Worm (Caenorhabditis elegans) whole organism, L4 larva: ENCODE results near the gene xpo-3.

Experiments
- ceh-82 ChIP-seq: sonication (generic microtip); optimal IDR thresholded peaks from 2 replicates; lab custom pipeline; 2017; ENCODE audit warnings: missing biosample characterization, missing genetic modification characterization
- ces-1 ChIP-seq: fragments of 150-350 bp; sonication (generic microtip); optimal IDR thresholded peaks from 4 replicates; lab custom pipeline; 2014; ENCODE audit warnings: missing biosample characterization, missing genetic modification reagents, missing genetic modification characterization
- dpl-1 ChIP-seq: fragments of 150-350 bp; optimal IDR thresholded peaks from 2 replicates; lab custom pipeline; 2014; ENCODE audit warnings: missing biosample characterization, missing genetic modification reagents, missing genetic modification characterization
- egl-27 ChIP-seq: sonication (generic microtip); optimal IDR thresholded peaks from 3 replicates; lab custom pipeline; 2017; ENCODE audit warnings: missing biosample characterization, missing genetic modification reagents, missing genetic modification characterization
- lin-15B ChIP-seq: fragments of 150-350 bp; sonication (generic microtip); optimal IDR thresholded peaks from 3 replicates; lab custom pipeline; 2014; ENCODE audit warnings: missing biosample characterization, missing genetic modification characterization
- madf-5 ChIP-seq, 2 experiments: fragments of 200-800 bp; sonication (Bioruptor generic); IDR thresholded peaks; 2 replicates each; pipeline ENCODE4 v1.3.6; 2022; ENCODE audit warnings: missing compliant biosample characterization in 2 of 2, missing genetic modification characterization in 2 of 2
- nhr-25 ChIP-seq: sonication (generic microtip); optimal IDR thresholded peaks from 2 replicates; lab custom pipeline; 2017; ENCODE audit warnings: missing genetic modification characterization, mild to moderate bottlenecking, missing compliant biosample characterization, antibody characterized with exemption, moderate library complexity, borderline replicate concordance; ENCODE audit not compliant: insufficient read depth
- nhr-48 ChIP-seq: sonication (generic microtip); optimal IDR thresholded peaks from 2 replicates; lab custom pipeline; 2016; ENCODE audit warnings: mild to moderate bottlenecking, missing genetic modification characterization, missing compliant biosample characterization
- tag-97 ChIP-seq: fragments of 200-800 bp; sonication (Bioruptor generic); IDR thresholded peaks from 2 replicates; pipeline ENCODE4 v1.3.6; 2022; ENCODE audit warnings: missing genetic modification characterization, missing compliant biosample characterization

DNA sequence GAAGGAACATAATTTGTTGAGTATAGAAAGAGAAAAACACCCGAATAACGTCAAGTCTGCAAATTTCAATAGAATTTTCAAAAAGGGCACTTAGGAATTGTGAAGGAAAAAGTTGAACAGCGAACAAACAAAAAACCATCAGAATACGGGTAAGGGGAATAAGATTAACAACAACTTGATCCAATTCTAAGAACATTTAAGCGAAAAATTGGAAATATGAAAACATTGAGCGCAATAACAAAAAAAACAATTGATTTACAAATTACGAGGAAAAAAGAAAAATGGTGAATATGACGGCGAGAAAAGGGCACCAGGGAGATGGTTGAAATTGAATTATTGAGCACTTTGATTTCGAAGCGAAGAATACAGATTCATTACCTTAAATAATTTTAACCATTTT is 6.9 kb downstream of the xpo-3 start:
- no peak for TF ChIP-seq lin-15B
- no peak for TF ChIP-seq egl-27 (tag; lab: Kevin White, UChicago)
- TF ChIP-seq ceh-82, result no peak
- no peak for TF ChIP-seq nhr-48 (tag; lab: Kevin White, UChicago)
- TF ChIP-seq tag-97 (GFP tag; lab: Robert Waterston, UW), result no peak
- TF ChIP-seq dpl-1 (GFP tag; lab: Kevin White, UChicago), result no peak
- TF ChIP-seq nhr-25, result no peak
- TF ChIP-seq madf-5 (GFP tag; IDR thresholded peaks at IDR 0.05; lab: Robert Waterston, UW), result no peak
- no peak for TF ChIP-seq ces-1
